Fruit fly (Drosophila melanogaster) whole organism, embryonic: ENCODE results near the gene tok.
A peak's percentile ranks its signal among the peaks of the same experiment; 100 is the strongest.

Experiments
- Antp ChIP-seq: fragments of 200-800 bp; sonication (Bioruptor generic); optimal IDR thresholded peaks from 3 replicates; lab custom pipeline; 2016; ENCODE audit warnings: missing biosample characterization, missing genetic modification characterization
- CG10959 ChIP-seq: fragments of 200-800 bp; sonication (Bioruptor generic); IDR thresholded peaks from 2 replicates; pipeline ENCODE4 v1.3.6; 2022; ENCODE audit warnings: missing biosample characterization, missing genetic modification characterization
- CG11696 ChIP-seq: fragments of 200-800 bp; sonication (Bioruptor generic); IDR thresholded peaks from 2 replicates; pipeline ENCODE4 v1.3.6; 2022; ENCODE audit warnings: missing biosample characterization, missing genetic modification characterization
- CG13287 ChIP-seq: fragments of 200-800 bp; sonication (Bioruptor generic); IDR thresholded peaks from 2 replicates; pipeline ENCODE4 v1.3.6; 2022; ENCODE audit warnings: missing biosample characterization, missing genetic modification characterization; ENCODE audit not compliant: partially characterized antibody
- CG13624 ChIP-seq: fragments of 200-800 bp; sonication (Bioruptor generic); optimal IDR thresholded peaks from 2 replicates; lab custom pipeline; 2016; ENCODE audit warnings: missing biosample characterization, missing genetic modification characterization
- CG14014 ChIP-seq: fragments of 200-800 bp; sonication (Bioruptor generic); IDR thresholded peaks from 2 replicates; pipeline ENCODE4 v1.3.6; 2022; ENCODE audit warnings: missing biosample characterization, missing genetic modification characterization
- CG14667 ChIP-seq: fragments of 200-800 bp; sonication (Bioruptor generic); IDR thresholded peaks from 2 replicates; pipeline ENCODE4 v1.3.6; 2022; ENCODE audit warnings: missing biosample characterization, missing genetic modification characterization
- CG16815 ChIP-seq: fragments of 200-800 bp; sonication (Bioruptor generic); optimal IDR thresholded peaks from 3 replicates; lab custom pipeline; 2017; ENCODE audit warnings: missing biosample characterization, mild to moderate bottlenecking, missing genetic modification characterization
- CG17186 ChIP-seq: fragments of 200-800 bp; sonication (Bioruptor generic); optimal IDR thresholded peaks from 3 replicates; lab custom pipeline; 2017; ENCODE audit warnings: missing biosample characterization, missing genetic modification reagents, missing genetic modification characterization
- CG18262 ChIP-seq: fragments of 200-800 bp; optimal IDR thresholded peaks from 3 replicates; lab custom pipeline; 2019; ENCODE audit warnings: missing biosample characterization, mild to moderate bottlenecking, missing genetic modification characterization, moderate library complexity
- CG30403 ChIP-seq: fragments of 200-800 bp; sonication (Bioruptor generic); optimal IDR thresholded peaks from 3 replicates; lab custom pipeline; 2016; ENCODE audit warnings: missing biosample characterization, missing genetic modification characterization
- CG32532 ChIP-seq: fragments of 200-800 bp; sonication (Bioruptor generic); IDR thresholded peaks from 2 replicates; pipeline ENCODE4 v1.3.6; 2022; ENCODE audit warnings: missing biosample characterization, missing genetic modification characterization
- CG32767 ChIP-seq: fragments of 200-800 bp; sonication (Bioruptor generic); IDR thresholded peaks from 2 replicates; pipeline ENCODE4 v1.3.6; 2022; ENCODE audit warnings: missing biosample characterization, missing genetic modification characterization
- CG32772 ChIP-seq: fragments of 200-800 bp; sonication (Bioruptor generic); IDR thresholded peaks from 2 replicates; pipeline ENCODE4 v1.3.6; 2022; ENCODE audit warnings: missing biosample characterization, missing genetic modification characterization
- CG5180 ChIP-seq: fragments of 200-800 bp; sonication (Bioruptor generic); optimal IDR thresholded peaks from 3 replicates; lab custom pipeline; 2017; ENCODE audit warnings: missing biosample characterization, missing genetic modification characterization, mild to moderate bottlenecking, moderate library complexity, missing genetic modification reagents
- CG5953 ChIP-seq: fragments of 200-800 bp; sonication (Bioruptor generic); IDR thresholded peaks from 2 replicates; pipeline ENCODE4 v1.3.6; 2022; ENCODE audit warnings: missing biosample characterization, missing genetic modification characterization
- CG7372 ChIP-seq: fragments of 200-800 bp; sonication (Bioruptor generic); IDR thresholded peaks from 2 replicates; pipeline ENCODE4 v1.3.6; 2022; ENCODE audit warnings: missing biosample characterization, missing genetic modification characterization
- CG7928 ChIP-seq: fragments of 200-800 bp; sonication (Bioruptor generic); optimal IDR thresholded peaks from 2 replicates; lab custom pipeline; 2017; ENCODE audit warnings: missing biosample characterization, mild to moderate bottlenecking, missing genetic modification characterization
- CG7987 ChIP-seq: fragments of 200-800 bp; sonication (Bioruptor generic); optimal IDR thresholded peaks from 2 replicates; lab custom pipeline; 2018; ENCODE audit warnings: missing biosample characterization, mild to moderate bottlenecking, missing genetic modification characterization, moderate library complexity
- CG9876 ChIP-seq: fragments of 200-800 bp; sonication (Bioruptor generic); optimal IDR thresholded peaks from 2 replicates; lab custom pipeline; 2016; ENCODE audit warnings: missing biosample characterization, missing genetic modification characterization
- Camta ChIP-seq: fragments of 200-800 bp; sonication (Bioruptor generic); optimal IDR thresholded peaks from 2 replicates; lab custom pipeline; 2016; ENCODE audit warnings: missing biosample characterization, missing genetic modification characterization
- CkIIα-i1 ChIP-seq: fragments of 200-800 bp; sonication (Bioruptor generic); IDR thresholded peaks from 2 replicates; pipeline ENCODE4 v1.3.6; 2022; ENCODE audit warnings: missing biosample characterization, missing genetic modification characterization
- Dek ChIP-seq: fragments of 200-800 bp; sonication (Bioruptor generic); optimal IDR thresholded peaks from 3 replicates; lab custom pipeline; 2019; ENCODE audit warnings: missing biosample characterization, mild to moderate bottlenecking, missing genetic modification characterization, moderate library complexity
- Dip2 ChIP-seq: fragments of 200-800 bp; sonication (Bioruptor generic); IDR thresholded peaks from 2 replicates; pipeline ENCODE4 v1.3.6; 2022; ENCODE audit warnings: missing biosample characterization, missing genetic modification characterization
- Doc3 ChIP-seq: fragments of 200-800 bp; sonication (Bioruptor generic); IDR thresholded peaks from 3 replicates; pipeline ENCODE4 v1.3.6; 2022; ENCODE audit warnings: missing biosample characterization, missing genetic modification characterization; ENCODE audit not compliant: partially characterized antibody
- Eip74EF ChIP-seq, 2 experiments: fragments of 200-800 bp in 1 of 2; fragments of >200 bp in 1 of 2; sonication (Bioruptor generic) in 1 of 2; optimal IDR thresholded peaks; 2 replicates each; lab custom pipeline; 2017 to 2019; ENCODE audit warnings: missing biosample characterization in 2 of 2, missing genetic modification characterization in 2 of 2, mild to moderate bottlenecking in 1 of 2, moderate library complexity in 1 of 2
- Fer2 ChIP-seq: fragments of 200-800 bp; sonication (Bioruptor generic); optimal IDR thresholded peaks from 2 replicates; lab custom pipeline; 2018; ENCODE audit warnings: missing biosample characterization, mild to moderate bottlenecking, missing genetic modification characterization, moderate library complexity
- H2.0 ChIP-seq: fragments of 200-800 bp; sonication (Bioruptor generic); IDR thresholded peaks from 2 replicates; pipeline ENCODE4 v1.3.6; 2022; ENCODE audit warnings: missing biosample characterization, missing genetic modification characterization
- Meics ChIP-seq: fragments of 200-800 bp; sonication (Bioruptor generic); optimal IDR thresholded peaks from 2 replicates; lab custom pipeline; 2017; ENCODE audit warnings: missing biosample characterization, mild to moderate bottlenecking, missing genetic modification characterization
- Myb ChIP-seq: fragments of 200-800 bp; sonication (Bioruptor generic); optimal IDR thresholded peaks from 2 replicates; lab custom pipeline; 2016; ENCODE audit warnings: missing biosample characterization, missing genetic modification characterization
- NC2α ChIP-seq: fragments of 200-800 bp; sonication (Bioruptor generic); optimal IDR thresholded peaks from 2 replicates; lab custom pipeline; 2016; ENCODE audit warnings: missing biosample characterization, missing genetic modification characterization
- Neu2 ChIP-seq: fragments of 200-800 bp; sonication (Bioruptor generic); optimal IDR thresholded peaks from 3 replicates; lab custom pipeline; 2016; ENCODE audit warnings: missing biosample characterization, missing genetic modification characterization, borderline replicate concordance
- PHDP ChIP-seq: fragments of 200-800 bp; sonication (Bioruptor generic); optimal IDR thresholded peaks from 3 replicates; lab custom pipeline; 2018; ENCODE audit warnings: missing biosample characterization, mild to moderate bottlenecking, missing genetic modification characterization, moderate library complexity
- Sin3A ChIP-seq: fragments of >200 bp; optimal IDR thresholded peaks from 2 replicates; lab custom pipeline; 2018
- Trl ChIP-seq, 3 experiments: fragments of >200 bp in 2 of 3; fragments of 200-800 bp in 1 of 3; sonication (Bioruptor generic) in 1 of 3; optimal IDR thresholded peaks; 2 replicates in 1 of 3; 3 replicates in 2 of 3; lab custom pipeline; 2016 to 2017; ENCODE audit warnings: missing biosample characterization in 1 of 3, missing genetic modification characterization in 1 of 3
- Vsx1 ChIP-seq: fragments of 200-800 bp; sonication (Bioruptor generic); optimal IDR thresholded peaks from 2 replicates; lab custom pipeline; 2017; ENCODE audit warnings: missing biosample characterization, mild to moderate bottlenecking, missing genetic modification characterization, missing genetic modification reagents
- abd-A ChIP-seq: fragments of 200-800 bp; sonication (Bioruptor generic); optimal IDR thresholded peaks from 3 replicates; lab custom pipeline; 2019; ENCODE audit warnings: missing biosample characterization, mild to moderate bottlenecking, missing genetic modification characterization, moderate library complexity
- bowl ChIP-seq: fragments of 200-800 bp; sonication (Bioruptor generic); IDR thresholded peaks from 2 replicates; pipeline ENCODE4 v1.3.6; 2022; ENCODE audit warnings: missing biosample characterization, missing genetic modification characterization
- caup ChIP-seq: fragments of 200-800 bp; sonication (Bioruptor generic); optimal IDR thresholded peaks from 3 replicates; lab custom pipeline; 2017; ENCODE audit warnings: missing biosample characterization, mild to moderate bottlenecking, missing genetic modification characterization, moderate library complexity; ENCODE audit not compliant: severe bottlenecking
- crc ChIP-seq: fragments of 200-800 bp; sonication (Bioruptor generic); optimal IDR thresholded peaks from 2 replicates; lab custom pipeline; 2016; ENCODE audit warnings: missing biosample characterization, missing genetic modification characterization
- cwo ChIP-seq: fragments of 200-800 bp; sonication (Bioruptor generic); optimal IDR thresholded peaks from 3 replicates; lab custom pipeline; 2017; ENCODE audit warnings: missing biosample characterization, missing genetic modification characterization, mild to moderate bottlenecking, moderate library complexity, missing genetic modification reagents
- dati ChIP-seq: fragments of 200-800 bp; sonication (Bioruptor generic); IDR thresholded peaks from 2 replicates; pipeline ENCODE4 v1.3.6; 2022; ENCODE audit warnings: missing biosample characterization, missing genetic modification characterization
- dimm ChIP-seq: fragments of 200-800 bp; sonication (Bioruptor generic); IDR thresholded peaks from 2 replicates; pipeline ENCODE4 v1.3.6; 2022; ENCODE audit warnings: missing biosample characterization, missing genetic modification characterization
- grau ChIP-seq: fragments of 200-800 bp; optimal IDR thresholded peaks from 3 replicates; lab custom pipeline; 2019; ENCODE audit warnings: missing biosample characterization, mild to moderate bottlenecking, missing genetic modification characterization, moderate library complexity
- nerfin-1 ChIP-seq: fragments of 200-800 bp; sonication (Bioruptor generic); optimal IDR thresholded peaks from 3 replicates; lab custom pipeline; 2019; ENCODE audit warnings: missing biosample characterization, mild to moderate bottlenecking, missing genetic modification characterization, moderate library complexity
- oc ChIP-seq: fragments of 200-800 bp; sonication (Bioruptor generic); optimal IDR thresholded peaks from 2 replicates; lab custom pipeline; 2018; ENCODE audit warnings: missing biosample characterization, mild to moderate bottlenecking, missing genetic modification characterization, moderate library complexity
- row ChIP-seq: fragments of 200-800 bp; sonication (Bioruptor generic); IDR thresholded peaks from 3 replicates; pipeline ENCODE4 v1.3.6; 2022; ENCODE audit warnings: missing biosample characterization, missing genetic modification characterization
- run ChIP-seq: fragments of 200-800 bp; sonication (Bioruptor generic); optimal IDR thresholded peaks from 3 replicates; lab custom pipeline; 2018; ENCODE audit warnings: missing biosample characterization, mild to moderate bottlenecking, missing genetic modification characterization
- schlank ChIP-seq: fragments of 200-800 bp; sonication (Bioruptor generic); optimal IDR thresholded peaks from 2 replicates; lab custom pipeline; 2018; ENCODE audit warnings: missing biosample characterization, mild to moderate bottlenecking, missing genetic modification characterization
- sob ChIP-seq: fragments of 200-800 bp; sonication (Bioruptor generic); IDR thresholded peaks from 2 replicates; pipeline ENCODE4 v1.3.6; 2022; ENCODE audit warnings: missing biosample characterization, missing genetic modification characterization
- zen2 ChIP-seq: fragments of 200-800 bp; sonication (Bioruptor generic); IDR thresholded peaks from 3 replicates; pipeline ENCODE4 v1.3.6; 2022; ENCODE audit warnings: missing biosample characterization, missing genetic modification characterization; ENCODE audit not compliant: partially characterized antibody

tok gene

DNA sequence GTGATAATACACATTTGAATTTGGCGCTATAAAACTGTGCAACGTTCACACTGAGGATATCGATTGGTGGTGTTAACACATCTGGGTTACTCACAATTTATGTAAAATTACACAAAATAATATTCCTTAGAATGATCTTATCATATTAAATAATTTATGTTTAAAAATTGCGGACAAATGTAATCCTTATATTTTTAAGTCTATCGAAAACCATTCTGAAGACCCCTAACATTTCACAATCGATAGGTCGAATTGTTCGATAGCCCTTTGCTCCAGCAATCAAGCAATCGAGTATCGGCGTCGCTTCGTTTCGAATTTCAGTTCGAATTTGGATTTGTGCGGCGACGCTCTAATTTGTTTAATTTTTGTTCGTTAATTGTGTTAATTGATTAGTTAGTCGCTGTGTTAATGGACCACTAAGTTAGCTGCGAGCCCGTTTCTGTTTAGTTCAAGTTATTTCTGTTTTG, 34.1 kb downstream of the tok start, which contains the start of gene asp (continued):
- TF ChIP-seq CG13287 (GFP tag; lab: Robert Waterston, UW) (peak; percentile 89), CG5180 (GFP tag; lab: Kevin White, UChicago) (no peak), bowl (GFP tag; lab: Robert Waterston, UW) (no peak), crc (GFP tag; lab: Kevin White, UChicago) (no peak), Camta (GFP tag; lab: Kevin White, UChicago) (no peak), CG7928 (GFP tag; lab: Kevin White, UChicago) (no peak), CG16815 (no peak), CG32767 (GFP tag; lab: Robert Waterston, UW) (no peak), schlank (no peak), CG13624 (GFP tag; lab: Kevin White, UChicago) (no peak), sob (GFP tag; lab: Robert Waterston, UW) (0 out of 2 replicates have a peak, but pooled peaks have one; percentile 21), CG10959 (GFP tag; lab: Robert Waterston, UW) (no peak), Eip74EF (GFP tag; optimal IDR thresholded peaks at IDR 0.05; lab: Kevin White, UChicago) (no peak), Trl (optimal IDR thresholded peaks at IDR 0.05; lab: Kevin White, UChicago) (no peak), Trl (GFP tag; optimal IDR thresholded peaks at IDR 0.05; lab: Kevin White, UChicago) (no peak), CG11696 (GFP tag; lab: Robert Waterston, UW) (no peak), Myb (GFP tag; lab: Kevin White, UChicago) (peak; percentile 68), row (GFP tag; lab: Robert Waterston, UW) (peak; percentile 67), oc (tag; lab: Kevin White, UChicago) (no peak), CG17186 (GFP tag; lab: Kevin White, UChicago) (peak; percentile 67), Dek (tag; lab: Kevin White, UChicago) (no peak), CG32772 (GFP tag; lab: Robert Waterston, UW) (no peak), CG14667 (no peak), Antp (GFP tag; lab: Kevin White, UChicago) (no peak), Neu2 (GFP tag; lab: Kevin White, UChicago) (no peak), CG7372 (GFP tag; lab: Robert Waterston, UW) (no peak), CG32532 (GFP tag; lab: Robert Waterston, UW) (no peak), Meics (GFP tag; lab: Kevin White, UChicago) (no peak), CG9876 (GFP tag; lab: Kevin White, UChicago) (no peak), CkIIα-i1 (GFP tag; lab: Robert Waterston, UW) (no peak), grau (tag; lab: Kevin White, UChicago) (no peak), Doc3 (GFP tag; lab: Robert Waterston, UW) (peak; percentile 84), Vsx1 (GFP tag; lab: Kevin White, UChicago) (no peak), dati (GFP tag; lab: Robert Waterston, UW) (no peak), dimm (no peak), PHDP (tag; lab: Kevin White, UChicago) (no peak), CG18262 (tag; lab: Kevin White, UChicago) (no peak), run (tag; lab: Kevin White, UChicago) (no peak), nerfin-1 (tag; lab: Kevin White, UChicago) (no peak), Sin3A (lab: Kevin White, UChicago) (peak; percentile 27), zen2 (peak; percentile 54), Fer2 (tag; lab: Kevin White, UChicago) (no peak), H2.0 (GFP tag; lab: Robert Waterston, UW) (no peak), CG30403 (GFP tag; lab: Kevin White, UChicago) (peak; percentile 52), NC2α (GFP tag; lab: Kevin White, UChicago) (no peak), Dip2 (GFP tag; lab: Robert Waterston, UW) (no peak), abd-A (no peak), CG14014 (GFP tag; lab: Robert Waterston, UW) (no peak), cwo (GFP tag; lab: Kevin White, UChicago) (no peak), caup (GFP tag; lab: Kevin White, UChicago) (no peak), CG5953 (GFP tag; lab: Robert Waterston, UW) (no peak), CG7987 (no peak)
